Worm (Caenorhabditis elegans): ENCODE data around the gene F43C11.8.
"Not testable (repeated sequence)": the region's sequence is repeated elsewhere in the genome, so short reads cannot be mapped to it uniquely, and the experiment has no call there.

Gene F43C11.8

DNA sequence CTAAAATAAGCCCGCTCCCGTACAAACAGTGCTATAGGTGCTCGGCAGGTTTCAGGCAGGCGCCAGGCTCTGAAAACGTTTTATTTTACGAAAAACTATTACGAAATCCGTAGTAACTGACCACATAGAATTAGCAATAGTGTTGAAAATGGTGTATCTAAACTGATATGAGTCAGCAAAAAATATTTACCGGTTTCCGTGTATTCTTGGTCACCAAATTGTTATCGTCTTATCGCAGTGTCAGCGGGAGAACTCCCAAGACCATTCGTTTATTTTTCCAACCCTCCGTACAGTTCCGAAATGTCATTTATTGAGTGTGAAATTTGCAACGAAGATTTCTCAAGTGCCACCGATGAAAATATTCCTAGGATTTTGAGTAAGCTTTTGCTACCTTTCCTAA, at the start of gene F43C11.8:
F43C11.8 (plus strand) TSS at position 301 of the 400 bp plus-strand sequence.
- TF ChIP-seq dao-5 (tag; optimal IDR thresholded peaks at IDR 0.05), result no peak
- TF ChIP-seq W03F9.2 (tag; optimal IDR thresholded peaks at IDR 0.05), result no peak
- no peak for TF ChIP-seq him-1 (tag; optimal IDR thresholded peaks at IDR 0.05)

DNA sequence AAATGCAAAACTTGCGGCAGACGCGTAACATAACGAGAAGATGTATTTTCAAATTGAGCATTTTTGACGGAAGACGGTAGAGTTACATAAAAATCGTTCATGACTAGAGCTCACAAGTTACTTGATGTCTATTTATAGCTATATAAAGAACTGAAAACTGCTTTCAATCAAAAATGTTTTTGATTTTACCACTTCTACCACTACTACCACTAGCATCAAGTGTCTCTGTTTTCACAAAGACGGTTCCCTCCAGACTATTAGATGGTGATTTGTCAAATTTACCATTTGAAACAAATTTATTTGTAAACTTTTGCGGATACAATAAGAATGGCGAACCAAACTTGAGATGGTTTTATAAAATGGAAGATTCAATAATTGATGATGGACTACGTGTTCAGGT, 49.7 kb upstream of the F43C11.8 start, which contains the start of gene K09F6.9:
K09F6.9 (minus strand) TSS at position 101 of the 400 bp plus-strand sequence.
- TF ChIP-seq dao-5, W03F9.2, him-1 (tag; optimal IDR thresholded peaks at IDR 0.05): not testable (repeated sequence)

DNA sequence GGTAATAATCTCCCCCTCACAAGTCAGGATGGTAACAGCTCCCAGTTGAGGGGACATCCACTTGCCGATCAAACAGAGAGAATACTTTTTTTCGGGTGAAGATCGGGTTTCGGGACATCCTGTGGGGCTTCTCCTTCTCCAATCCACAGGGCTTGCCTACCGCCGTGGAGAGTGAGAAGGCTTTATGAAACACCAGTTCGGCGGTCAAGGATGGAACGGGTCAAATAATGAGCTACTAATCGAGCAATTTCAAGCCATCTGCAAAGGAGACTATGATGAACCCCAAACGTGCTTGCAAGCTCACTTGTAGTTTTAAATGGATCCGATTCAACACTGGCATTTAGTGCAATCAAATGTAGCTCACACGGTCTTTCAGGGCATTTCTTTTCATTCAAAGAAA, 47.6 kb upstream of the F43C11.8 start:
- no peak for TF ChIP-seq dao-5 (tag; optimal IDR thresholded peaks at IDR 0.05)
- no peak for TF ChIP-seq W03F9.2 (tag; optimal IDR thresholded peaks at IDR 0.05)
- TF ChIP-seq him-1 (tag; optimal IDR thresholded peaks at IDR 0.05), result no peak

ce11 chrII:2288798-2289197, 43.5 kb upstream of the F43C11.8 start, which contains the start of the genes K09F6.10 and K09F6.13:
K09F6.10 (minus strand) TSS chrII:2288883.
K09F6.13 (plus strand) TSS chrII:2289114.
- TF ChIP-seq him-1 (tag; optimal IDR thresholded peaks at IDR 0.05) (no peak), W03F9.2 (tag; optimal IDR thresholded peaks at IDR 0.05) (no peak), dao-5 (tag; optimal IDR thresholded peaks at IDR 0.05) (no peak)

ce11 chrII:2289441-2289840, 42.9 kb upstream of the F43C11.8 start:
- TF ChIP-seq W03F9.2 (tag; optimal IDR thresholded peaks at IDR 0.05) (no peak), him-1 (tag; optimal IDR thresholded peaks at IDR 0.05) (no peak), dao-5 (tag; optimal IDR thresholded peaks at IDR 0.05) (no peak)

DNA sequence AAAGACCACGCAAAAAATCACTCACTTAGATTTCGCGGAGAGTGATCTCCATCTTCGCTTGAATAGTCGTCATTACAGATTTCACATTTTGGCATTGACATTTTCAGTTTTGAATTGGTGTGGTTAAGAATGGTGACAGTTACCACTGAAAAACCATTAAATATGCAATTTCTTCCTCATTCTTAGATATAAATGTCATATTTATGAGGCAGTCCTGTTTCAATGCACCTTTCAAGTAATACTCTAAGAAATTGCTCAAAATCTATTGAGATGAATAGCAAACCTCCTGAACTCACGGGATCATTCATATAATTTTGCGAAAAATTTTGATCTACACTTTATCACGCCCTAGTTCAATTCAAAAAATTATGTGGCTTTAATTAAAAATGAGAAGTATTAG, 40.3 kb upstream of the F43C11.8 start, which contains the start of gene K09F6.7:
K09F6.7 (minus strand) TSS at position 101 of the 400 bp plus-strand sequence.
- TF ChIP-seq W03F9.2 (tag; optimal IDR thresholded peaks at IDR 0.05) (no peak), dao-5 (tag; optimal IDR thresholded peaks at IDR 0.05) (no peak), him-1 (tag; optimal IDR thresholded peaks at IDR 0.05) (no peak)

DNA sequence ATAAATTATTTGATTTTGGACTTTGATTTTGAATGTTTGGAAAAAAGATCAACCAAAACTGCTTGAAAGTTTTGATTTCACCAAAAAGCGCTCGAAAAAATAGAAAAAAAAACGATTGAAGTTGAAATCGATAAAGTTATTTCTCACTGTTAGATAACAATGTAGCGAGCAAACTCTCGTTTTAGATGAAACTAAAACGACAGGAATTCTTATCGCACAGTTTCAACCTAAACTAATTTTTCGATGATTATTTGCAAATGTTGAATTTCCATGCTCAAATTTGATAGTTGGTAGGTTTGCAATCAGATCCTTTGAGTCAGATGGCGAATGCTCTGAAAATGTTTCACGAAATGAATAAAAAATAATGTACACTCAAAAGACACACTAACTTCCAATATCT, 39.8 kb upstream of the F43C11.8 start:
- TF ChIP-seq W03F9.2 (tag; optimal IDR thresholded peaks at IDR 0.05), result no peak
- no peak for TF ChIP-seq him-1 (tag; optimal IDR thresholded peaks at IDR 0.05)
- no peak for TF ChIP-seq dao-5 (tag; optimal IDR thresholded peaks at IDR 0.05)

ce11 chrII:2295817-2296315, 36.5 kb upstream of the F43C11.8 start, which contains the start of gene fbxc-25:
fbxc-25 (minus strand) TSS chrII:2296265.
- TF ChIP-seq dao-5 (tag; optimal IDR thresholded peaks at IDR 0.05), result no peak
- no peak for TF ChIP-seq W03F9.2 (tag; optimal IDR thresholded peaks at IDR 0.05)
- TF ChIP-seq him-1 (tag; optimal IDR thresholded peaks at IDR 0.05), result no peak

ce11 chrII:2298742-2299141, 33.6 kb upstream of the F43C11.8 start, which contains the start of gene B0281.4:
B0281.4 (minus strand) TSS chrII:2298842.
- TF ChIP-seq W03F9.2 (tag; optimal IDR thresholded peaks at IDR 0.05), result no peak
- TF ChIP-seq dao-5 (tag; optimal IDR thresholded peaks at IDR 0.05), result no peak
- no peak for TF ChIP-seq him-1 (tag; optimal IDR thresholded peaks at IDR 0.05)

DNA sequence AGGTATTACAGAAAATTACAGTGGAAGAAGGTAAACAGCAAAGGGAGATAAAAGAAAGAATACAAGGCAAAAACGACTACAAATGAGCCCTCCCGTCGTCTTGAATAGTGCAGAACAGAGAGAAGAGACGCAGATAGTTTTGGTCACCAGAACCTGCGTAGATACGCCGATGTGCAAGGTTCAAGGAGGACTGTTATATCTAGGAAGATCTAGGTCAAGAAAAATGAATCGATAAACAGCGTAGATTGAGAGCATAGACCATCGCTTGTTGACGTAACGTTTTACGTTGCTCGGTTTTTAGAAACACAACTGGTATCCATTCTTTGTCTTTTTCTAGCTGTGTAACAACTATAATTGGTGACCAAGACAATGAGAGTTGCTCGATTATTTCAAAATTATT, 31.5 kb upstream of the F43C11.8 start, which contains the start of gene B0281.5:
B0281.5 (minus strand) TSS at position 101 of the 400 bp plus-strand sequence.
- TF ChIP-seq him-1 (tag; optimal IDR thresholded peaks at IDR 0.05) (no peak), dao-5 (tag; optimal IDR thresholded peaks at IDR 0.05) (no peak), W03F9.2 (tag; optimal IDR thresholded peaks at IDR 0.05) (no peak)

DNA sequence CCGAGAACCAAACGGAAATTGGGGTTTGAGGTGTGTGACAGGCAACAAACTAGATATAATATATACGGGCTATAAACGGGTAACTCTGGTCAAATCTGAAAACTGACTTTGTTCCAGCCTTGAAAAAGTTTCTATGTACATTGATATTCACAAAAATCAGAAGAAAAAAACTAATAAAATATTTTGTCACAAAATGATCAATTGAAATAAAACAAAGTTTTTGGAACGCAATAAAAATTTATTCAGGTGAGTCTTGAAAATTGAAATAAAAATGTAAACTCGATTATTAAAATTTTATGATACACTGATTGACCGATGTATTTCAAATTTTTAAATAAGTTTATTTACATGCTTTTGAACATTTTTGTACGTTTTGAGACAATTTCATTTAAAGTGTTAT, 30.0 kb upstream of the F43C11.8 start, which contains the start of gene B0281.6:
B0281.6 (minus strand) TSS at position 101 of the 400 bp plus-strand sequence.
- TF ChIP-seq dao-5 (tag; optimal IDR thresholded peaks at IDR 0.05) (no peak), him-1 (tag; optimal IDR thresholded peaks at IDR 0.05) (no peak), W03F9.2 (tag; optimal IDR thresholded peaks at IDR 0.05) (no peak)

ce11 chrII:2304575-2304974, 27.7 kb upstream of the F43C11.8 start:
- no peak for TF ChIP-seq dao-5 (tag; optimal IDR thresholded peaks at IDR 0.05)
- no peak for TF ChIP-seq him-1 (tag; optimal IDR thresholded peaks at IDR 0.05)
- no peak for TF ChIP-seq W03F9.2 (tag; optimal IDR thresholded peaks at IDR 0.05)

DNA sequence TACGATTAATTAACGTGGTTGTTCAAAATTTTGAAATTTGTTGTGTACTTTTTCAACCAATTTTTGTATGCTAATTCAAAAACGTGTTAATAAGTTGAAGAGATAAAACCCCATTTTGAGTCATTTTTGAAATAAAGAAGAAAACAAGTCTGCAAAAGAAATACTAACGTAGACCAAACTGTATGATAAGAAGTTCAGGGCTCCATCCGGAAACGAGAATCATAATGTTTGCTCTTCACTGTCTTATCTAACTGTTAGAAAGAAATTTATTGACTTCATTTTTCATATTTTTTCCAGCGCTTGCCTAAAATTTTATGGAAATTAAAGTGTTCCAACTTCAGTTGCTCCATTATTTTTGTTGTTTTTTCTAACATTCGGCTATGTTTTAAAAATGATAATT, 26.8 kb upstream of the F43C11.8 start:
- no peak for TF ChIP-seq W03F9.2 (tag; optimal IDR thresholded peaks at IDR 0.05)

DNA sequence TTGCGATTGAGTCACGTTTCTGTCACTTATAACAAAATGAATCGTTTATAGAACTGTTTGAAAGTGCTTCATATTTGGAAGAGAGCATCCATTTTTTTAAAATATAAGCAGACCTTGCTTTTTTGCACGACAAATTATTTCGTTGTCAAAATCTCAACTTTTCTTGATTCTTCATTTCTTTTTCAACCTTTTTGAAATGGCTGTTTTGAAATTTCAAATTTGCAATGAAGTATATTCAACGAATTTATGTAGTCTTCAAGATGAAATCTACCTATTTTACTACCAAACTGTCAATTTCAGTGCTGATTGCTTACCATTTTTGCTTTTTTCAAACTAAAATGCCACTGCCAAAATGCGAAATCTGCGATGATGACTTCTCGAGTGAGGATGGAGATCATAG, 25.6 kb upstream of the F43C11.8 start, which contains the start of gene B0281.3:
B0281.3 (plus strand) TSS at position 301 of the 400 bp plus-strand sequence.
- TF ChIP-seq dao-5 (tag; optimal IDR thresholded peaks at IDR 0.05) (no peak), W03F9.2 (tag; optimal IDR thresholded peaks at IDR 0.05) (no peak), him-1 (tag; optimal IDR thresholded peaks at IDR 0.05) (no peak)

ce11 chrII:2312747-2313146, 19.6 kb upstream of the F43C11.8 start, which contains the start of the genes trim-21 and B0281.1:
trim-21 (minus strand) TSS chrII:2312847.
B0281.1 (plus strand) TSS chrII:2313067.
- TF ChIP-seq W03F9.2 (tag; optimal IDR thresholded peaks at IDR 0.05) (no peak), him-1 (tag; optimal IDR thresholded peaks at IDR 0.05) (no peak), dao-5 (tag; optimal IDR thresholded peaks at IDR 0.05) (no peak)
